Worm (Caenorhabditis elegans) whole organism, L3 larva: ENCODE measurements around the gene nhr-100.

Experiments used
- aly-2 ChIP-seq: fragments of 150-350 bp; optimal IDR thresholded peaks from 2 replicates; lab custom pipeline; 2014; ENCODE audit warnings: missing biosample characterization, missing genetic modification characterization
- ceh-16 ChIP-seq: sonication (generic microtip); optimal IDR thresholded peaks from 2 replicates; lab custom pipeline; 2017; ENCODE audit warnings: missing biosample characterization, missing genetic modification characterization
- ceh-9 ChIP-seq: sonication (generic microtip); optimal IDR thresholded peaks from 2 replicates; lab custom pipeline; 2018; ENCODE audit warnings: missing biosample characterization, missing genetic modification characterization
- daf-12 ChIP-seq: fragments of 150-350 bp; optimal IDR thresholded peaks from 2 replicates; lab custom pipeline; 2014; ENCODE audit warnings: missing biosample characterization, missing genetic modification reagents, missing genetic modification characterization
- elt-2 ChIP-seq: sonication (generic microtip); optimal IDR thresholded peaks from 2 replicates; lab custom pipeline; 2016; ENCODE audit warnings: missing genetic modification reagents, mild to moderate bottlenecking, missing genetic modification characterization, missing compliant biosample characterization
- fos-1 ChIP-seq: fragments of 150-350 bp; optimal IDR thresholded peaks from 2 replicates; lab custom pipeline; 2014; ENCODE audit warnings: missing biosample characterization, missing genetic modification characterization
- hmg-11 ChIP-seq: sonication (generic microtip); optimal IDR thresholded peaks from 2 replicates; lab custom pipeline; 2016; ENCODE audit warnings: missing genetic modification characterization, missing compliant biosample characterization
- jun-1 ChIP-seq: fragments of 150-350 bp; optimal IDR thresholded peaks from 2 replicates; lab custom pipeline; 2014; ENCODE audit warnings: missing biosample characterization, missing genetic modification reagents, missing genetic modification characterization
- lsy-12 ChIP-seq: sonication (generic microtip); optimal IDR thresholded peaks from 2 replicates; lab custom pipeline; 2016; ENCODE audit warnings: mild to moderate bottlenecking, missing genetic modification characterization, missing compliant biosample characterization
- nhr-12 ChIP-seq: fragments of 150-350 bp; optimal IDR thresholded peaks from 2 replicates; lab custom pipeline; 2014; ENCODE audit warnings: missing biosample characterization, missing genetic modification characterization
- nhr-25 ChIP-seq: sonication (generic microtip); optimal IDR thresholded peaks from 2 replicates; lab custom pipeline; 2017; ENCODE audit warnings: missing biosample characterization, missing genetic modification characterization
- nhr-43 ChIP-seq: sonication (generic microtip); optimal IDR thresholded peaks from 2 replicates; lab custom pipeline; 2016; ENCODE audit warnings: mild to moderate bottlenecking, missing genetic modification characterization, missing compliant biosample characterization; ENCODE audit not compliant: poor library complexity, severe bottlenecking
- nhr-76 ChIP-seq: fragments of 150-350 bp; sonication (generic microtip); optimal IDR thresholded peaks from 5 replicates; lab custom pipeline; 2014; ENCODE audit warnings: missing biosample characterization, missing genetic modification characterization
- pqm-1 ChIP-seq: fragments of 150-350 bp; optimal IDR thresholded peaks from 2 replicates; lab custom pipeline; 2017; ENCODE audit warnings: missing biosample characterization, missing genetic modification characterization, inconsistent platforms
- sea-2 ChIP-seq: fragments of 150-350 bp; sonication (generic microtip); optimal IDR thresholded peaks from 4 replicates; lab custom pipeline; 2014; ENCODE audit warnings: missing biosample characterization, missing genetic modification reagents, missing genetic modification characterization
- skn-1 ChIP-seq: fragments of 150-350 bp; optimal IDR thresholded peaks from 2 replicates; lab custom pipeline; 2014; ENCODE audit warnings: missing biosample characterization, missing genetic modification characterization
- snpc-4 ChIP-seq: fragments of 150-350 bp; optimal IDR thresholded peaks from 2 replicates; lab custom pipeline; 2014; ENCODE audit warnings: missing biosample characterization, missing genetic modification characterization
- ztf-11 ChIP-seq: fragments of 150-350 bp; optimal IDR thresholded peaks from 2 replicates; lab custom pipeline; 2014; ENCODE audit warnings: missing biosample characterization, missing genetic modification characterization
- ztf-4 ChIP-seq: fragments of 150-350 bp; optimal IDR thresholded peaks from 2 replicates; lab custom pipeline; 2014; ENCODE audit warnings: missing biosample characterization, missing genetic modification characterization

nhr-100 gene

DNA sequence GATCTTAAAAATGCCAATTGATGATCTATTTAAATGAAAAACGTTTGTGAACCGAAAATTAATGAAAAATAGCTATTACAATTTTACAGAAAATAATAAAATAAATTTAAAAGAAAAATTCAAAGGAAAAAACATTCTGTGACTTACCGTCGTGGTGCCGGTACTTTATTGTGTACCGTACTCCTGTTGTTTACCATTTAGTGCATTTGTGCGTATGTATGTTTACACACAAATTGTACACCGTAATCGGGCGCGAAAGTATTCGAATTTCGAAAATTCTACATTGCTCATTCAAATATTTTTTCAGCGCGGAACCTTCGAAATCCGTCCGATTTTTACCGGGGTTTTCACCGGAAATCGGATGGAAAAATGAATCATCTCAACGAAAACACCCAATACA lies 49.5 kb downstream of the nhr-100 start, which contains the start of gene T13F2.6:
Gene T13F2.6 (plus strand): TSS at position 306 of the 400 bp plus-strand sequence.
- TF ChIP-seq nhr-12 (no peak), elt-2 (tag; lab: Kevin White, UChicago) (no peak), hmg-11 (tag; lab: Kevin White, UChicago) (no peak), ceh-9 (tag; lab: Kevin White, UChicago) (no peak), aly-2 (tag; lab: Kevin White, UChicago) (no peak), ceh-16 (tag; lab: Kevin White, UChicago) (no peak), pqm-1 (tag; lab: Kevin White, UChicago) (no peak), lsy-12 (tag; lab: Kevin White, UChicago) (no peak), nhr-25 (tag; lab: Kevin White, UChicago) (no peak), skn-1 (tag; lab: Kevin White, UChicago) (no peak), fos-1 (tag; lab: Kevin White, UChicago) (no peak), jun-1 (tag; lab: Kevin White, UChicago) (no peak), daf-12 (tag; lab: Kevin White, UChicago) (no peak), ztf-11 (tag; lab: Kevin White, UChicago) (no peak), snpc-4 (tag; lab: Kevin White, UChicago) (no peak), nhr-76 (tag; lab: Kevin White, UChicago) (no peak), nhr-43 (no peak), ztf-4 (tag; lab: Kevin White, UChicago) (no peak), sea-2 (GFP tag; lab: Kevin White, UChicago) (no peak)
